Fruit fly (Drosophila melanogaster): Measurements from ENCODE around the gene Abd-B.

Gene Abd-B

DNA sequence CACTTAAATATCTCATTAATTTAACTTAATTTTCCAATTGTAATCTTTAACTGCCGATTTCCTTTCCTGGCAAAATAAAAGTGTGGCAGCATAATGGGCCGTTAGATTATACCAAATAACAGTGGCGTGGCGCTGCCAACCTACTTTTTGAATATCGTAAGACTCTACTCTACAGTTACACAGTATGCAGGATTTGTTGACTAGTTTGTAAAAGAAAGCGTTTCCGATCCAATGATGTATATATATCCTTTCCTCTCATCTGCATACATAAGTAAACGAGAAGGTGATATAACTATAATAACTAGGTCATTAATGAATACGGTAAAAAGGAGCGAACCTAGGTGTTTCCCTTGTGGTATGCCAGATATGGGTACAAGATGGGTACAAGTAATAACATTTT, 19.7 kb upstream of the Abd-B start, which contains the start of gene EMC2B (continued):
- TF ChIP-seq Elba2 (GFP tag; optimal IDR thresholded peaks at IDR 0.05) (peak; percentile 78), Gug (GFP tag; IDR thresholded peaks at IDR 0.05) (peak; percentile 43; the same call in 2 of the 4 replicates), CG1603 (tag; optimal IDR thresholded peaks at IDR 0.05) (peak; percentile 70), CG10654 (GFP tag; optimal IDR thresholded peaks at IDR 0.05) (no peak), CG18599 (GFP tag; optimal IDR thresholded peaks at IDR 0.05) (no peak), ftz-f1 (GFP tag; optimal IDR thresholded peaks at IDR 0.05) (no peak), CG18764 (GFP tag; optimal IDR thresholded peaks at IDR 0.05) (peak; percentile 39), mld (GFP tag; IDR thresholded peaks at IDR 0.05; ENCODE audit: partially characterized antibody) (no peak), vnd (GFP tag; IDR thresholded peaks at IDR 0.05; ENCODE audit: partially characterized antibody) (no peak), fd96Cb (tag; optimal IDR thresholded peaks at IDR 0.05) (no peak), ATbp (GFP tag; optimal IDR thresholded peaks at IDR 0.05) (no peak), CG14965 (GFP tag; optimal IDR thresholded peaks at IDR 0.05; ENCODE audit: borderline replicate concordance) (no peak), CG1792 (GFP tag; optimal IDR thresholded peaks at IDR 0.05) (peak; percentile 10), Jarid2 (GFP tag; optimal IDR thresholded peaks at IDR 0.05) (no peak), dimm (GFP tag; IDR thresholded peaks at IDR 0.05) (no peak), bcd (GFP tag; optimal IDR thresholded peaks at IDR 0.05) (peak; percentile 34), ERR (GFP tag; optimal IDR thresholded peaks at IDR 0.05) (peak; percentile 5), HLH3B (GFP tag; IDR thresholded peaks at IDR 0.05) (no peak), gro (GFP tag; optimal IDR thresholded peaks at IDR 0.05) (peak; percentile 40), CG1832 (GFP tag; optimal IDR thresholded peaks at IDR 0.05) (no peak), danr (GFP tag; IDR thresholded peaks at IDR 0.05) (no peak), CG15479 (GFP tag; optimal IDR thresholded peaks at IDR 0.05) (no peak), Scr (GFP tag; IDR thresholded peaks at IDR 0.05; ENCODE audit: partially characterized antibody) (no peak), Mad (GFP tag; optimal IDR thresholded peaks at IDR 0.05) (no peak), CG13287 (GFP tag; IDR thresholded peaks at IDR 0.05; ENCODE audit: partially characterized antibody) (no peak), da (GFP tag; optimal IDR thresholded peaks at IDR 0.05) (no peak), Fer1 (GFP tag; optimal IDR thresholded peaks at IDR 0.05) (peak; percentile 24), seq (GFP tag; IDR thresholded peaks at IDR 0.05) (no peak), Hr51 (GFP tag; optimal IDR thresholded peaks at IDR 0.05) (peak in 1 of 2 experiments; percentile 16), Sox102F (GFP tag; optimal IDR thresholded peaks at IDR 0.05) (no peak), Sox100B (GFP tag; optimal IDR thresholded peaks at IDR 0.05) (no peak), rib (GFP tag; IDR thresholded peaks at IDR 0.05) (no peak), schlank (tag; optimal IDR thresholded peaks at IDR 0.05) (no peak), tll (GFP tag; optimal IDR thresholded peaks at IDR 0.05) (no peak), ssp (GFP tag; IDR thresholded peaks at IDR 0.05) (no peak), hkb (optimal IDR thresholded peaks at IDR 0.05) (no peak), hkb (GFP tag; IDR thresholded peaks at IDR 0.05) (no peak), CG4424 (GFP tag; optimal IDR thresholded peaks at IDR 0.05) (peak; percentile 5), Gsc (GFP tag; IDR thresholded peaks at IDR 0.05) (no peak), fd102C (GFP tag; optimal IDR thresholded peaks at IDR 0.05) (no peak), Neu2 (GFP tag; optimal IDR thresholded peaks at IDR 0.05; ENCODE audit: borderline replicate concordance) (no peak), cas (GFP tag; IDR thresholded peaks at IDR 0.05) (no peak), CG17612 (GFP tag; IDR thresholded peaks at IDR 0.05) (no peak), lilli (GFP tag; optimal IDR thresholded peaks at IDR 0.05) (peak; percentile 63), shn (GFP tag; optimal IDR thresholded peaks at IDR 0.05) (peak; percentile 21), CG13296 (GFP tag; optimal IDR thresholded peaks at IDR 0.05) (no peak), CG13624 (GFP tag; optimal IDR thresholded peaks at IDR 0.05) (peak; percentile 46), CG5245 (GFP tag; optimal IDR thresholded peaks at IDR 0.05) (no peak), Abd-B (GFP tag; optimal IDR thresholded peaks at IDR 0.05) (peak; percentile 62), E2f1 (GFP tag; IDR thresholded peaks at IDR 0.05) (no peak), CG10959 (GFP tag; IDR thresholded peaks at IDR 0.05) (no peak)

Data from whole organism, embryonic.